Fruit fly (Drosophila melanogaster) whole organism, pupa: ENCODE measurements around the gene cpo.

Experiments
- CG10348 ChIP-seq: fragments of 200-800 bp; sonication (Bioruptor generic); IDR thresholded peaks from 2 replicates; pipeline ENCODE4 v1.3.6; 2022; ENCODE audit warnings: missing biosample characterization, missing genetic modification characterization
- CG14655 ChIP-seq: fragments of 200-800 bp; sonication (Bioruptor generic); optimal IDR thresholded peaks from 3 replicates; lab custom pipeline; 2017; ENCODE audit warnings: mild to moderate bottlenecking, missing biosample characterization, missing genetic modification reagents, missing genetic modification characterization
- CG34367 ChIP-seq: fragments of 200-800 bp; sonication (Bioruptor generic); optimal IDR thresholded peaks from 2 replicates; lab custom pipeline; 2018; ENCODE audit warnings: missing biosample characterization, mild to moderate bottlenecking, missing genetic modification characterization
- CG8159 ChIP-seq: fragments of 200-800 bp; sonication (Bioruptor generic); optimal IDR thresholded peaks from 3 replicates; lab custom pipeline; 2018; ENCODE audit warnings: missing biosample characterization, mild to moderate bottlenecking, missing genetic modification characterization, moderate library complexity
- CG9948 ChIP-seq: fragments of 200-800 bp; sonication (Bioruptor generic); optimal IDR thresholded peaks from 2 replicates; lab custom pipeline; 2018; ENCODE audit warnings: missing biosample characterization, mild to moderate bottlenecking, missing genetic modification characterization, moderate library complexity
- Pif1A ChIP-seq: fragments of 200-800 bp; sonication (Bioruptor generic); optimal IDR thresholded peaks from 3 replicates; lab custom pipeline; 2016; ENCODE audit warnings: missing biosample characterization, missing genetic modification characterization
- Snoo ChIP-seq: fragments of 200-800 bp; sonication (Bioruptor generic); optimal IDR thresholded peaks from 3 replicates; lab custom pipeline; 2017; ENCODE audit warnings: missing biosample characterization, mild to moderate bottlenecking, missing genetic modification characterization, inconsistent platforms
- fd96Ca ChIP-seq: fragments of 200-800 bp; sonication (Bioruptor generic); IDR thresholded peaks from 3 replicates; pipeline ENCODE4 v1.3.6; 2022; ENCODE audit warnings: missing biosample characterization, missing genetic modification characterization
- gl ChIP-seq: fragments of 200-800 bp; sonication (Bioruptor generic); optimal IDR thresholded peaks from 2 replicates; lab custom pipeline; 2018; ENCODE audit warnings: missing biosample characterization, mild to moderate bottlenecking, missing genetic modification characterization

DNA sequence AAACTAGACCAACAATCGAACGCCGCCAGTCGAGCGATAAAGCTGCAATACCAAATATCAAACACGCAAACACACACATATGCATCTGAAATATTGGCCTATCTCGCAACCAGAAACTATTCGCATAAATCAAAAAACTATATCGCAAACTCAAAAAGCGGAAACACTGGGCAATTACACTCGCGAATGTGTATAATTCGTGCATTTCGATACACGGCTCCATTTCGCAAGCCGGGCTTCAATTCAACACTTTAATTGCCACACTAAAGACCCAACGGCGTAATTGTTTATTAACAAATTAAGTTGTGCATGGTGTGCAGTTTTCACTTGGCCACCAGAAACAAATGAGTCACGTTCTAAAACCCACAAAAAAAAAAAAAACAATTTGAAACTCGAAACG lies 24.7 kb downstream of the cpo start:
- TF ChIP-seq Snoo (tag; lab: Kevin White, UChicago) (no peak), fd96Ca (no peak), gl (no peak), CG8159 (tag; lab: Kevin White, UChicago) (no peak), CG9948 (tag; lab: Kevin White, UChicago) (no peak), Pif1A (GFP tag; lab: Kevin White, UChicago) (no peak), CG14655 (no peak), CG34367 (no peak), CG10348 (GFP tag; lab: Robert Waterston, UW) (no peak)
